Worm (Caenorhabditis elegans): ENCODE measurements around the gene fbxa-148.
"Not testable (repeated sequence)": the region's sequence is repeated elsewhere in the genome, so short reads cannot be mapped to it uniquely, and the experiment has no call there.

Gene fbxa-148

DNA sequence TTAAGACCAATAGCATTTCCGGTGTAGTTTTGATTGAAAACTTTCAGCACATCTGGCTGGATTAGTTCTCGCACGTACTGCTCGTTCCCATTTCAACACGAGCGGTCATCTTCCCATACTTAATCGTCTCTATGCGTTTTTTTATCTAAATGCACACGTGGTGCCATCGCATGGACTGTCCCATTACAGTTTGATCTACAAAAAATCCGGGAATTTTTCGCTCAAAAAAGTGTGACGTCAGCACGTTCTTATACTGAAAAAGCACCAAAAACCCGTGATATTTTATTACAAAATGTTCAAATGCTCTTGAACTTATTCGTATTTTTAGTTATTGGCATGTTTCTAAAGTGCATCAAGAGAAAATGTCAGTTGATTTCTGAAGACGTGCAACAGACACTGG lies 16.9 kb upstream of the fbxa-148 start, which contains the start of gene Y102A5C.4:
Y102A5C.4 (plus strand) TSS at position 301 of the 400 bp plus-strand sequence.
- no peak for TF ChIP-seq mml-1 (tag; optimal IDR thresholded peaks at IDR 0.05)
- no peak for TF ChIP-seq fos-1 (tag; optimal IDR thresholded peaks at IDR 0.05)
- TF ChIP-seq jun-1 (tag; optimal IDR thresholded peaks at IDR 0.05): no peak
- no peak for TF ChIP-seq nhr-23 (tag; optimal IDR thresholded peaks at IDR 0.05)
- no peak for TF ChIP-seq aly-2 (tag; optimal IDR thresholded peaks at IDR 0.05)
- TF ChIP-seq ceh-9 (tag; optimal IDR thresholded peaks at IDR 0.05): no peak
- no peak for TF ChIP-seq lin-39 (tag; optimal IDR thresholded peaks at IDR 0.05)
- no peak for TF ChIP-seq ztf-11 (tag; optimal IDR thresholded peaks at IDR 0.05)
- TF ChIP-seq nhr-28 (tag; optimal IDR thresholded peaks at IDR 0.05): no peak
- no peak for TF ChIP-seq snpc-4 (tag; optimal IDR thresholded peaks at IDR 0.05)
- TF ChIP-seq nhr-43 (tag; optimal IDR thresholded peaks at IDR 0.05; ENCODE audit: poor library complexity, severe bottlenecking): no peak
- no peak for TF ChIP-seq daf-12 (tag; optimal IDR thresholded peaks at IDR 0.05)
- TF ChIP-seq fkh-2 (tag; optimal IDR thresholded peaks at IDR 0.05): no peak
- TF ChIP-seq nhr-12 (tag; optimal IDR thresholded peaks at IDR 0.05): no peak
- TF ChIP-seq egl-27 (tag; optimal IDR thresholded peaks at IDR 0.05): no peak
- no peak for TF ChIP-seq ZK546.5 (tag; optimal IDR thresholded peaks at IDR 0.05)

DNA sequence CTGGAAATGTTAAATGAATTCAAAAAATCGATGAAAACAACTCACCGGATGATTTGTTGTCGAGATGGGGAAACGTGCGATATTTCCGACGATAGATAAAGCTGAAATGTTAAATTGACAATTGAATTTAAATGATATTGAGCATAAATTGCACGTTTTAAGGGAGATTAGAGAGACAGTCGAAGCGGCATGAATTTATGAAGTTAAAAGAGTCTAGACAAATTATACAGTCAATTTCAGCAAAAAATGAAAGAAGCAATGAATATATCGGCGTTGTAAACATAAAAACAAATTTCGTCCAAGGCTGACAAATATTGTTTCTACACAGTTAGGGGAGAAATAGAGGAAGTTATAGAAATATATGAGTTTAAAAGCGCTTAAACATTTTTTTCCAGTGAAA lies 11.5 kb upstream of the fbxa-148 start, which contains the start of gene Y102A5C.36:
Y102A5C.36 (minus strand) TSS at position 101 of the 400 bp plus-strand sequence.
- TF ChIP-seq ceh-9 (tag; optimal IDR thresholded peaks at IDR 0.05) (no peak), nhr-76 (tag; optimal IDR thresholded peaks at IDR 0.05) (no peak), sea-2 (GFP tag; optimal IDR thresholded peaks at IDR 0.05) (no peak), ZK546.5 (tag; optimal IDR thresholded peaks at IDR 0.05) (no peak), fos-1 (tag; optimal IDR thresholded peaks at IDR 0.05) (no peak), elt-3 (tag; optimal IDR thresholded peaks at IDR 0.05) (no peak), ceh-28 (tag; optimal IDR thresholded peaks at IDR 0.05) (no peak), unc-62 (GFP tag; optimal IDR thresholded peaks at IDR 0.05) (no peak), lin-15B (tag; optimal IDR thresholded peaks at IDR 0.05) (no peak), nhr-43 (tag; optimal IDR thresholded peaks at IDR 0.05; ENCODE audit: poor library complexity, severe bottlenecking) (no peak), snpc-4 (tag; optimal IDR thresholded peaks at IDR 0.05) (no peak), nhr-77 (tag; optimal IDR thresholded peaks at IDR 0.05) (no peak), fkh-2 (tag; optimal IDR thresholded peaks at IDR 0.05) (no peak), eor-1 (tag; optimal IDR thresholded peaks at IDR 0.05) (no peak), nhr-28 (tag; optimal IDR thresholded peaks at IDR 0.05) (no peak), mml-1 (tag; optimal IDR thresholded peaks at IDR 0.05) (no peak)

DNA sequence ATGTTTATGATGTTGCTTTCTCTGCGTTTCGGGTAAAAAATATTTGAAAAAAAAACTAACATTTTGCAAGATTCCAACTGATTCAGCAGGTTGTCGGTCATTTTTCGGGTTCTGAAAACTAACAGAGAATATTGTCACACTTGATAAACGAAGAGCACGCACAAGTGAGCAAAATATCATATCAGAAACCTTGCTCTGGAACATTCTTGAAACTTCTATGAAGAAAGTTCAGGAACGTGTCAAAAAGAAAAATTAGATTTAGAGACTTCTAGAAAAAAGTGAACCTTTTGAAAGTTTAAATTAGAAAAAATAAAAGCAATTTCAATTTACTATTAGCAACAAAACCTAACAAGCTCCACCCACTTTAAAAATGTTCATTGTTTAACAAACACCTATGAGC lies 9.2 kb downstream of the fbxa-148 start, which contains the start of gene fbxa-112:
fbxa-112 (minus strand) TSS at position 101 of the 400 bp plus-strand sequence.
- not testable (repeated sequence) for TF ChIP-seq ama-1 (optimal IDR thresholded peaks at IDR 0.05); lin-15B (tag; optimal IDR thresholded peaks at IDR 0.05); unc-62 (GFP tag; optimal IDR thresholded peaks at IDR 0.05)

DNA sequence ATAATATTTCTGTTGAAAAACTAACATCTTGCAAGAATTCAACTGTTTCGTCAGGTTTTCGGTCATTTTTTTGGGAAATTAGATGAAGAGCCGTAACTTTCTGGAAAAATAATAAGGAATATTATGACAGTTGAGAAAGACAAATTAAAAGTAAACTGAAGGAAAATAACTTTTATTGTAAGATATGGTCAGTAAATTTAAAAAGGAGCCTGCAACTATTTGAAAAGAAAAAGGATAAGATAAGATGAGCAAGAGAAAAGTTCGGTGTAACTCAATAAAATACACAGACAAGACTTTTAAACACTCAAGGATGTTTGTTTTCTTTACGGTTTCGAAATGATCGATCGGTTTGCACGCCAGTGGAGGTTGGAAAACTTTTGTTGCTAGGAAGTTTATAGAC lies 10.8 kb downstream of the fbxa-148 start, which contains the start of gene fbxa-111:
fbxa-111 (minus strand) TSS at position 101 of the 400 bp plus-strand sequence.
- TF ChIP-seq sea-2 (GFP tag; optimal IDR thresholded peaks at IDR 0.05); skn-1 (tag; optimal IDR thresholded peaks at IDR 0.05); fkh-10 (GFP tag; optimal IDR thresholded peaks at IDR 0.05): not testable (repeated sequence)

DNA sequence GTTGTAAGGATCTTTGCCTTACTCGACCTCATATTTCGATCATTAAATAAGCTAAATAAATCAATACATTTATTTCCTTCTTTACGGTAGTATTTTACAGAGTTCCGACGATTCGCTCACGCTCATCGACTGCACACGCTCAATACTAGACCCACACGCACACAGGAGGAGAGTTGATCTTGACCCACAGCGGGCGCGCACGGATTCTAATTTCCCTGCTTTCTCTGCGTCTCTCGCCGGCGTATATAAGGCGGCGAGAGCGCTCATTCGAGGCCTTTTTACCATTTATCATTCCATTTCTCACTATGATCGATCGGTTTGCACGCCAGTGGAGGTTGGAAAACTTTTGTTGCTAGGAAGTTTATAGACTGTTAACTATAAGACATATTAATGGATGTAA lies 11.2 kb downstream of the fbxa-148 start:
- TF ChIP-seq elt-1 (tag; optimal IDR thresholded peaks at IDR 0.05) (no peak), nhr-67 (tag; optimal IDR thresholded peaks at IDR 0.05) (no peak), egl-5 (tag; optimal IDR thresholded peaks at IDR 0.05) (no peak), nhr-76 (tag; optimal IDR thresholded peaks at IDR 0.05) (no peak), unc-62 (GFP tag; optimal IDR thresholded peaks at IDR 0.05) (no peak), elt-2 (tag; optimal IDR thresholded peaks at IDR 0.05) (no peak), lin-15B (tag; optimal IDR thresholded peaks at IDR 0.05) (no peak), fos-1 (tag; optimal IDR thresholded peaks at IDR 0.05) (no peak), nhr-12 (tag; optimal IDR thresholded peaks at IDR 0.05) (no peak), unc-39 (tag; optimal IDR thresholded peaks at IDR 0.05) (no peak), nhr-23 (tag; optimal IDR thresholded peaks at IDR 0.05) (no peak), sea-2 (GFP tag; optimal IDR thresholded peaks at IDR 0.05) (no peak), skn-1 (tag; optimal IDR thresholded peaks at IDR 0.05) (no peak), jun-1 (tag; optimal IDR thresholded peaks at IDR 0.05) (no peak), daf-12 (tag; optimal IDR thresholded peaks at IDR 0.05) (no peak), ZK546.5 (tag; optimal IDR thresholded peaks at IDR 0.05) (no peak), fkh-2 (tag; optimal IDR thresholded peaks at IDR 0.05) (no peak)

Data from whole organism, L3 larva.